Worm (Caenorhabditis elegans): ENCODE measurements around the gene lgl-1.
A peak's percentile ranks its signal among the peaks of the same experiment; 100 is the strongest.

DNA sequence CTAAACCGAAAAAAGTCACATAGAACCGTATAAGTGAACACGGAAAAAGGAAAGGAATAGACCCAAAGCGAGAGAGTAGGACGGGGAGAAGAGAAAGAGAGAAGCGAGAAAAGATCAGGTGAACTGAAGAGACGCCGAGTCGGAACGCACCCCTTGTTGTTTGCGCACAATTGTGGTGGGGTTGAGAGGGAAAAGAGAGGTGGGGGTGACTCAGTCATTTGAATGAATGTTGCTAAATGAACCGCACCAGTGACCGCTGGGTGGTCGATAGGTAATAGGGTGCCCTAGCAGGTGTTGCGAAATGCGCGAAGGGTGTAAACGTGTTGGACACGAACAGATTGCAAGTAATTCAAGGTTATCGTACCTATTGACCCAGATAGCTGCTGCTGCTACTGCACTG lies at the start of gene lgl-1:
- TF ChIP-seq tbx-8 (GFP tag; optimal IDR thresholded peaks at IDR 0.05) (no peak), mab-5 (tag; optimal IDR thresholded peaks at IDR 0.05) (no peak), elt-1 (tag; optimal IDR thresholded peaks at IDR 0.05; ENCODE audit: borderline replicate concordance, insufficient read depth) (no peak), nhr-237 (tag; optimal IDR thresholded peaks at IDR 0.05) (no peak), sptf-1 (tag; optimal IDR thresholded peaks at IDR 0.05) (peak; percentile 13), ceh-43 (GFP tag; optimal IDR thresholded peaks at IDR 0.05) (no peak), unc-39 (tag; optimal IDR thresholded peaks at IDR 0.05) (no peak), bed-3 (GFP tag; optimal IDR thresholded peaks at IDR 0.05) (no peak), pha-4 (tag; optimal IDR thresholded peaks at IDR 0.05) (peak; percentile 11), nhr-2 (tag; optimal IDR thresholded peaks at IDR 0.05) (peak; percentile 95)
